Worm (Caenorhabditis elegans) whole organism, mixed stage, embryonic: ENCODE results near the gene C25H3.1.

Experiments
- bed-3 ChIP-seq: fragments of 200-800 bp; sonication (Bioruptor generic); optimal IDR thresholded peaks from 3 replicates; lab custom pipeline; 2018; ENCODE audit warnings: mild to moderate bottlenecking, missing genetic modification characterization, moderate library complexity, missing compliant biosample characterization
- blmp-1 ChIP-seq: fragments of 150-350 bp; optimal IDR thresholded peaks from 2 replicates; lab custom pipeline; 2014; ENCODE audit warnings: missing biosample characterization, missing genetic modification characterization
- ceh-39 ChIP-seq: fragments of 150-350 bp; optimal IDR thresholded peaks from 2 replicates; lab custom pipeline; 2014; ENCODE audit warnings: missing biosample characterization, missing genetic modification characterization
- ceh-43 ChIP-seq: fragments of 200-800 bp; sonication (Bioruptor generic); optimal IDR thresholded peaks from 2 replicates; lab custom pipeline; 2018; ENCODE audit warnings: mild to moderate bottlenecking, missing genetic modification characterization, moderate library complexity, missing compliant biosample characterization
- ces-1 ChIP-seq: fragments of 150-350 bp; optimal IDR thresholded peaks from 2 replicates; lab custom pipeline; 2014; ENCODE audit warnings: missing biosample characterization, missing genetic modification reagents, missing genetic modification characterization
- drap-1 ChIP-seq: fragments of 200-800 bp; sonication (Bioruptor generic); optimal IDR thresholded peaks from 3 replicates; lab custom pipeline; 2018; ENCODE audit warnings: mild to moderate bottlenecking, missing genetic modification characterization, missing compliant biosample characterization
- flh-1 ChIP-seq: fragments of 200-800 bp; sonication (Bioruptor generic); optimal IDR thresholded peaks from 2 replicates; lab custom pipeline; 2018; ENCODE audit warnings: mild to moderate bottlenecking, missing genetic modification characterization, moderate library complexity, missing compliant biosample characterization
- lin-13 ChIP-seq: fragments of 150-350 bp; optimal IDR thresholded peaks from 2 replicates; lab custom pipeline; 2014; ENCODE audit warnings: missing biosample characterization, missing genetic modification characterization
- lin-32 ChIP-seq: fragments of 200-800 bp; sonication (Bioruptor generic); optimal IDR thresholded peaks from 2 replicates; lab custom pipeline; 2018; ENCODE audit warnings: mild to moderate bottlenecking, missing genetic modification characterization, missing compliant biosample characterization
- lsy-2 ChIP-seq: fragments of 150-350 bp; optimal IDR thresholded peaks from 2 replicates; lab custom pipeline; 2014; ENCODE audit warnings: missing biosample characterization, missing genetic modification characterization
- mab-5 ChIP-seq: fragments of 150-350 bp; optimal IDR thresholded peaks from 2 replicates; lab custom pipeline; 2014; ENCODE audit warnings: missing biosample characterization, missing genetic modification characterization
- nhr-12 ChIP-seq: fragments of 150-350 bp; optimal IDR thresholded peaks from 2 replicates; lab custom pipeline; 2014; ENCODE audit warnings: missing biosample characterization, missing genetic modification characterization
- nhr-2 ChIP-seq: fragments of 150-350 bp; optimal IDR thresholded peaks from 2 replicates; lab custom pipeline; 2014; ENCODE audit warnings: missing biosample characterization, missing genetic modification characterization
- nhr-28 ChIP-seq: fragments of 150-350 bp; optimal IDR thresholded peaks from 2 replicates; lab custom pipeline; 2014; ENCODE audit warnings: missing biosample characterization, missing genetic modification characterization
- sptf-1 ChIP-seq: sonication (generic microtip); optimal IDR thresholded peaks from 2 replicates; lab custom pipeline; 2017; ENCODE audit warnings: mild to moderate bottlenecking, missing genetic modification characterization, moderate library complexity, missing compliant biosample characterization
- unc-120 ChIP-seq: sonication (generic microtip); optimal IDR thresholded peaks from 2 replicates; lab custom pipeline; 2017; ENCODE audit warnings: missing genetic modification characterization, missing compliant biosample characterization; ENCODE audit not compliant: poor library complexity, severe bottlenecking
- unc-62 ChIP-seq: fragments of 150-350 bp; optimal IDR thresholded peaks from 2 replicates; lab custom pipeline; 2014; ENCODE audit warnings: missing biosample characterization, missing genetic modification reagents, missing genetic modification characterization
- zip-8 ChIP-seq: fragments of 150-350 bp; optimal IDR thresholded peaks from 2 replicates; lab custom pipeline; 2014; ENCODE audit warnings: missing biosample characterization, missing genetic modification characterization
- ztf-11 ChIP-seq: fragments of 150-350 bp; optimal IDR thresholded peaks from 2 replicates; lab custom pipeline; 2014; ENCODE audit warnings: missing biosample characterization, missing genetic modification characterization

Gene C25H3.1

DNA sequence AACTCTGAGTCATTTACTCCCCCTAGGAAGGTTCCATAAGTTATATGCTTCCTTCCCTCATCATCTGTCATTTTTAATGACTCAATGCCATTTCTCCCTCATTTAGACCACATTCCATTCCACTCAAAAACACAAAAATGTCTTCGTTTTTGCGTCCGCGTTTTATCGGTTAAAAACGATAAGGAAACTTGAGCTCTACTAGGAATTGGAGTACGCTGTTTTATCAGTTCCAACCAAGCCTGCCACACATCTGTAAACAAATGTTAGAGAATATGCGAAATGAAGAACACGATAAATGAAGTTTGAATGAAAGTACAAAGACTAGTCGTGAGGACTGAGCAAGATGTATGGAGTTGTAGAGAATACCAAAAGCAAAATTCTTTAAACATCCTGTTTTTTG, 49.5 kb downstream of the C25H3.1 start:
- TF ChIP-seq ceh-43 (GFP tag; lab: Kevin White, UChicago) (no peak), ces-1 (no peak), flh-1 (GFP tag; lab: Kevin White, UChicago) (no peak), bed-3 (no peak), lsy-2 (tag; lab: Kevin White, UChicago) (no peak), lin-32 (GFP tag; lab: Kevin White, UChicago) (no peak), ztf-11 (tag; lab: Kevin White, UChicago) (no peak), blmp-1 (tag; lab: Kevin White, UChicago) (no peak), lin-13 (tag; lab: Kevin White, UChicago) (no peak), nhr-2 (tag; lab: Kevin White, UChicago) (no peak), nhr-12 (no peak), unc-120 (tag; lab: Kevin White, UChicago) (no peak), mab-5 (tag; lab: Kevin White, UChicago) (no peak), unc-62 (GFP tag; lab: Kevin White, UChicago) (no peak), zip-8 (tag; lab: Kevin White, UChicago) (no peak), sptf-1 (tag; lab: Kevin White, UChicago) (no peak)

DNA sequence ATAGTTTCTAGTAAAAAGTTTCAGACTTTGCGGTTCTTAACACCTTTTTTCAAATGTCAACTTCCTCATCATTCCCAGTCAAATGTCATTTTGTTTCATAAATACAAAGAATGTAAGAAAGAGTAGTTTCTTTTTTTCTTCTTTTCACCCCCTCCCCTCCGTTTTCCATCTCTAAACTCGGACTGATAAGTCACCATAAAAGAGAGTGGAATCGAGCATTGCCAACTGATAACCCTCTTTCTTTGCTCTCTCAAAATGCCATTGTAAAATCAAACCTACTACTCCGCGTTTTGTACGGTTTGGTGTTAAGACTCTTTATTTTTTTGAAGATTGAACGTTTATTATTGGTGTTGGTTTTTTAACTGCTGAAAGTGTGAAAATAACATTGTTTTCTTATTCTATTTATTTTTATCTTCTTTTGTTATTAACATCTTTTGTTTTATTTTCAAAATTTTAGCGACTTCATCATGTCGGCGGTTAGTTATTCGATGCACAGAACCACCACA, 50.9 kb downstream of the C25H3.1 start, which contains the start of gene ifb-2:
TSS of gene ifb-2 (plus strand) at position 456 of the 506 bp plus-strand sequence.
- TF ChIP-seq bed-3 (no peak), nhr-2 (tag; lab: Kevin White, UChicago) (no peak), ztf-11 (tag; lab: Kevin White, UChicago) (no peak), sptf-1 (tag; lab: Kevin White, UChicago) (no peak), nhr-28 (tag; lab: Kevin White, UChicago) (no peak), ceh-39 (tag; lab: Kevin White, UChicago) (no peak), drap-1 (GFP tag; lab: Kevin White, UChicago) (no peak)
- TF ChIP-seq, all 35 proteins: peak for 0
